Fruit fly (Drosophila melanogaster): ENCODE measurements around the gene CG46059.
A peak's percentile ranks its signal among the peaks of the same experiment; 100 is the strongest.

CG46059 gene

DNA sequence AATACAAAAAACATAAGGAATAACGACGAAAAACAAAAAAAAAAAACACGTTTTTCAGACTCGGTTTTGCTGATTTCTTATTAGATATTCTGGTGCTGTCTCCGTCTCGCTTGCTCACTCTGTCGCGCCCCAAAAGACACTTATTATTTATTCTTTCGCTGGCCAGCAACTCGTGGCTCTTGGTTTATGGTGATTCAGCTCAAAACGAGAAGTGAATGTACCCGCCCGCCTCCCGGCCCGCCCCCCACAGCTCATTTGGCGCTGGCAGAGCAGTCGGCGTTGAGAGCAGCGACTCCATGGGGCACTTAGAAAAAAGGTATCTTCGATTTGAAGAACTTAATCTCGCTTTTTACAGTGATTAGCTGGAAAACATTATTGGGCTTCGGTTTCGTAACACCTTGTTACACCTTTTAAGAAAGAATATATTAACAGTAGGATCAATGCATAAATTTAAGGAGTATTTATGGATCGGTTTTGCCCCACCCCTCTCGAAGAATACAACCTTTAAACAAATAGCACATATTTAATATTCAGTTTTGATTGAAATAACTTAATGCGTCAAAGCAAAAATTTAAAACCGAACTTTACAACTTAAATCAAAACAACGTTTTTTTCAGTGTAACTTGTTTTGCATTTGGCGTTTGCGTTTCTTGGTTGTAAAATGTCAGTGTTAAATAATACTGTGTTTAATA is 42.0 kb downstream of the CG46059 start:
- TF ChIP-seq CTCF (optimal IDR thresholded peaks at IDR 0.05) = no peak
- no peak for TF ChIP-seq CG8478 (optimal IDR thresholded peaks at IDR 0.05)

DNA sequence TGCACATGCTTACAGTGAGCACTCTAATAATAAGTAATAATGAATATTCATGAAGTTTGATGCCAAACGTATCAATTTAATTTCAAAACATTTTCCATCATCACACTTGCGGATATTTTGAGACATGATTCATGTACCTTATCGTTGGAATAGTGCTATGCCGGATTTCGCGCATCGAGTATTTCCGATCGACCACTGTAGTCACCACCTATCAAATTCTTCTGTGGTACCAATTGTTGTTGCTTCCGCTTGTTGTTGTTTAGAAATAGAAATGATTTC is 42.7 kb downstream of the CG46059 start:
- TF ChIP-seq CTCF (optimal IDR thresholded peaks at IDR 0.05) (no peak), CG8478 (optimal IDR thresholded peaks at IDR 0.05) (no peak)

DNA sequence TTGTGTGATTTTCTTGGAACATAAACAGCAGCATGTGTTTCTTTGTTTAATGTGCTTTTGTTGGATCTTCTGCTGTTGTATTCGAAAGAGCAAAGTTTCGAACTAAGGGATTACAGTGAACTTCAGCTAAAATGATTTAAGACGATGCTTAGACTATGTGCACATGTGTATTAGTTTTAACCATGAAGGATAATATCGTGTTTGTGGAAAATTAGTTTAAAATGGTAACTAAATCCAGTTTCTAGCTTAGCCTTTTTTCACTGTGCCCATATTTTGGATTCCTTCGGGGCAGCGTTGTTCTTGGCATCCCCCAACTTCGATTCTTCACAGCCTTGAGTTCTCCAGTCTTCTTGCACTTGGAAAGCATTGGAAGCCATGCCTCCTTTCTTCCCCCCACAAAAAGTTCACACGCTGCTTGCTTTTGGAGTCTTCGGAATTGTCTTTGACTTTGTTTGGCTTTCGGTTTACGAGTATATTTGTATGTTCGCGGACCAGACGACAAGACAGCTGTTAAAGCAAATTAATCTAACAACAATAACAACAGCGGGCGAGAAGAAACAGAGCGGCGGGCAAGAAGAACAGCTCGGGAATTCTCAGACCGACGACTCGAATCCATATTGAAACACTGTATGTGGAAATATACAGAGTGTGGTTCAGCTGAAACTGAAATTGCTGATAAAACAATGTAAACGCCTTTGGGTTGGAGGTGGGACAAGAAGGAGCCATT is 43.2 kb downstream of the CG46059 start:
- TF ChIP-seq CTCF (optimal IDR thresholded peaks at IDR 0.05) (no peak), CG8478 (optimal IDR thresholded peaks at IDR 0.05) (no peak)

DNA sequence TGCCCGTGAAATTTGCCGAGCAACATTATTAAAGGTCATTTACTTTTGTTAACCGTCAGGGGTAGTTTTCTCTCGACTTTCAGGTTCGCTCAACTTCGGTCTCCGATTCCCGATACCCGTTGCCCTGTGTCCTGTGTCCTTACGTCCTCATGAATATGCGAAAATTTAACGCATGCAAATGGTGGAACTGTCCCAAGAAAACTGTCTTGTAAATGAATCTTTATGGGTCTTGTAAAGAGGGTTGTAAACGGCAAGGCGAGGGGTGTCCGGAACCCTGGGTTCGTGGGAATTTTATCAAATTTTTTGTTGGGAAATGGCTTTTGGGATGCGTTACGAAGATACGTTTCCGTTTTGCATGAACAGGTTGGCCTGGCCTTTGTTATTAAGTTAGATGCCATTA is 43.8 kb downstream of the CG46059 start:
- TF ChIP-seq CG8478 (optimal IDR thresholded peaks at IDR 0.05) = no peak
- no peak for TF ChIP-seq CTCF (optimal IDR thresholded peaks at IDR 0.05)

DNA sequence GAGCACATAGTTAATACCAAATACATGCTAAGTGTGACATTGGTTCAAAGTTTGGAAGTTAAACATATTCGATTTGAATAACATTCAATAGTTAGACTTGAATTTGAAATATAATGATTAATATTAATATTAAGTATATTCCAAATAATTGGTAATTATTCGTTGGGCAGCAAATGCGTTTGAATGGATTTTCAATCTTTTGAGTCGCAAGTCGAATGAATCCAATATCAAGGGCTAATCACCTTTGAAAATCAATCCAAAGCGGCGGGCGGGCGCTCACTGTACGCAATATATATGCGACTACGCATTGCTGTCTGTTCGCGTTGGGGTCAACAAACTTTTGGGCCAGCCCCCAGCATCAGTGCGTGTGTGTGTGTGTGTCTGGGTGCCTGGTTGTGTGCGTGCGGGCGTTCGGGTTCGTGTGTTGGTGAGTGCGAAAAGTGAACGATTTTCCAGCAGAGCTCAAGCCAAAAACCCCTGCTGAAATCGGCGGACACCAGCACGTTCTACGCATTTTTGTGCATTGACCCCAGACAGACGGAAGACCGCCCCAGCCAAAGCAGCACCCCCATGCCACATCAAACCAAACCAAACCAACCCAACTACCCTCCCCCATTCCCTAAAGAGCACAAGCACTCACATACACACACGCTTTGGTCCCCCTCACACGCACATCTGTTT is 45.1 kb downstream of the CG46059 start:
- TF ChIP-seq CTCF (optimal IDR thresholded peaks at IDR 0.05) = no peak

DNA sequence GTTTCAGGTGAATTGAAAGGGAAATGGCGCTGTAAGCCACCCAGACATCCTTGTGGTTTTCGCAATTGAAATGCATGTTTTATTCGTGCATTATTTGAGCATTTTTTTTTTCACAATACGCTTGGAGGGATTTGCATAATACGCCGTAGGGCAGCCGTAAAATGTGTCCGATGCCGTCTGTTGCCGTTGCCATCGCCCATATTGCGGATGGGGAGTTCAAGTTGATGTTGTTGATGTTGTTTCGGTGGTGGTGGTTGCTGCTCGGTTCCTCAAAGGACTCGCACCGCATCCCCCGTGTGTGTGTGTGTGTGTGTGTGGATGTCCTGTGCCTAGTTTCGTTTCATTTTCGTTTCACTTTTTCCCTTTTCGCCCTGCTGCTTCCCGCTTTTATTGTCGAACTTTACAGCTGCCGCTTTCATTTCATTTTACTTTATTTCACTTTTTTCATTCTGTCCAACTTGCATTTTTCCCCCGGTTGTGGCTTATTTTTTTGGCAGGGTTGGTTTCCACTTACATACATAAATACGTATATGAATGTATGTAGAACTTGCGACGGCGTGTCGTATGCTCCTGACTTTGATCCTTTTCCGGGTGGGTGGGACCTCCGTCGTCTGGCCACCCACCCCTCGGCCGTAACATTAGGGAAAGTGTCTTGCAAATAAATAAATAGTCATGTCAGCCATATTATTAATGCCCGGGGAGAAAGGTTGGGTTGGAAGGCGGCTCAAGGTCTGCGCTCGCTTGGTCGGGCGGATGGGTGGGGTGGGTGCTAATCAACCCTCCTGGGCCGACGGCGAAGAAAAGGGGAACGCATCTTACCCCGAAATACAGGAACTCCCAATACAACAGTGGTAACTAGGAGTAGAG is 45.9 kb downstream of the CG46059 start:
- TF ChIP-seq CG8478 (optimal IDR thresholded peaks at IDR 0.05) (no peak), CTCF (optimal IDR thresholded peaks at IDR 0.05) (no peak)

DNA sequence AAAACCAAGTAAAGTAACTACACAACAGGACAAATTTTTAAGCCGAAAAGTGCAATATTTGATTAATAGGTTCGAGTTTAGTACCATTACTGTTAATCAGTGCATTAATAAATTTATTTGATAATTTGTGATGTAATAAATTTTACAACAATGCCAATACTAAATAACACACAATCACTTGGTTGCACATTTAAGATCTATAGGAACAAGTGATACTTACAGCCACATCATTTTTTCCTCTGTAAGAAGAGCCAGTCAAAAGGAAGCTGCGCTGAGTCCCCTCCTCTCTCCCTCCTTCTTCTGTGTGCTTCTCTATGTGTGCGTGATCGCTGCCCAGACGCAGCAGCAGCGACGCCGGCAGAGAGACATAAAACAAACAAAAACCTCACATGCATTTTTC is 46.9 kb downstream of the CG46059 start:
- no peak for TF ChIP-seq CTCF (optimal IDR thresholded peaks at IDR 0.05)
- no peak for TF ChIP-seq CG8478 (optimal IDR thresholded peaks at IDR 0.05)

DNA sequence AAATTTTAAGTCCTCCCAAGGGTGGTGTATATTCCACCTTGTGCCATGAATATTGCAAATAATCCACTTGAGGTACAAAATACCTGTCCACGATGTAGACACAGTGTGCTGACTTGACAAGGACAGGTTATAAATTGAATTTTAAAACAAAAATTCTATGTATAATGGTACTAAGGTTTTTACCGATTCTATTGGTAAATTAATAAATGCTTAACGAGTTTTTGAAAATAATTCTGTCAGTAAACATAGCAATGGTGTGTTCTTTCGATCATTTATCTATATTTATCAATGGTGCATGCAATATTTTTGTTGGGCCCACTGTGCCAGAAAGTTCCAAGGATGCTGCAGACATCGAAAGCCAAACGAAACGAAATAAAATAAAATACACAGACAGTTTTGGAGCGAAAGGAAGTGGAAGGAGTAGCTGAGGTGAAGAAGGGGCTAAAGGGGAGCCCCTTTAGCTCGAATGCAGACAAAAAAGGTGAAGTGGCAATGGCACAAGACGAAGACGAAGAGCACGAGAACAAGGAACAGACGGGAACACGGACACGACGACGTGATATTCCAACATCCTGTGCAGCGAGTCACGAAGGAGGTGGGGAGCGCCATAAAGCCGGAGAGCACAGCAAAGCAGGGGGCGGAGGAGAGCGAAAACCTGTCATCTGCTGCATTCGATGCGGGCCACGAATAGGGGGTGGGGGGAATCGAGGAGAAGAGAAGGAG is 47.5 kb downstream of the CG46059 start:
- no peak for TF ChIP-seq CG8478 (optimal IDR thresholded peaks at IDR 0.05)
- no peak for TF ChIP-seq CTCF (optimal IDR thresholded peaks at IDR 0.05)

DNA sequence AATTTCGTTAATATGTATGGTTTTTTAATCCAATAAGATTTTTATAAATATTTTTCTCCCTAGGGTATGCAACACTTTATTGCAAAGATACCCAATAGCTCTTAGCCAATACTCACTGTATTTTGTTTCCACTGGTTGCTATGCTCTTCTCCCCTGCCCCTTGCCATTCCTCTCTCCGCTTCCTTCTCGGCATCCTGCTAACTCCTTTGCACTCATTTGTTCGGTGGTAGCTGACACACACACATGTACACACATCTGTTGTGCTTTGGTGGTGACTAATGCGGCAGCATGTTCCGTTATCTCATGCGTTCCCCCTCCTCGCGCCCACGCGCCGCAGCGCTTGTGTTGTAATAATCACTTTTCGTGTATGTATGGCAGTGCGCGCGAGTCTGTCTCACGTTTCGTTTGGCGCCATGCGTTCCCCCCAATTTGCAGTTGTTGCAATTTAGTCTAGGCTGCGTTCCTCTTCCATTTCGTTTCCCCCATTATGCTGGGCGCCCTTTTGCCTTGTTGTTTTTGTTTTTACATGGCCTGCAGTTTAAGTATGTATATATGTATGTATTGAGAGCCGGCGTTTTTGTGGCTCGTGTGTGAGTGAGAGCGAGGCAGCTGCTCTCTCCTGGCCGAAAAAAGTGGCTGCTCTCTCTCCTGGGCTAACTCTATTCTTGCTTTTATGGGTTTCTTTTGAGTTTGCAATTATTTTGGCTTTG is 48.6 kb downstream of the CG46059 start, which contains the start of gene Polr1D:
Polr1D (minus strand) TSS at position 420 of the 710 bp plus-strand sequence.
- TF ChIP-seq CTCF (optimal IDR thresholded peaks at IDR 0.05) = no peak
- TF ChIP-seq CG8478 (optimal IDR thresholded peaks at IDR 0.05) = no peak

DNA sequence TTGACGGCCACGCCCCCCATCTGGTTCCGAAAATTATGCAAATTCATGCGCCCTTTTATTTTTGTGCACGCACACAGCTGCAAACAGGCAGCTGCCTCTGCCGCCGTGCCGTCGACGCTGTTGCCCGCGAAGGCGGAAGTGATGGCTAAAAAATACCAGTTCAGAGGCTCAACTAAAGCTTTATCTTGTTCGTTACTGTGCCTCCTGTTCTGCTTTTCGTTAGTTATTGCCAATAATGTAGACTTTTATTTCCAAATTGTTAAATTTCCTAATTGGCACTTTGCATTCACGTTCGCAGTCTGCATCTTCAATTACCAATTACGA is 49.3 kb downstream of the CG46059 start:
- TF ChIP-seq CTCF (optimal IDR thresholded peaks at IDR 0.05) (no peak), CG8478 (optimal IDR thresholded peaks at IDR 0.05) (no peak)

DNA sequence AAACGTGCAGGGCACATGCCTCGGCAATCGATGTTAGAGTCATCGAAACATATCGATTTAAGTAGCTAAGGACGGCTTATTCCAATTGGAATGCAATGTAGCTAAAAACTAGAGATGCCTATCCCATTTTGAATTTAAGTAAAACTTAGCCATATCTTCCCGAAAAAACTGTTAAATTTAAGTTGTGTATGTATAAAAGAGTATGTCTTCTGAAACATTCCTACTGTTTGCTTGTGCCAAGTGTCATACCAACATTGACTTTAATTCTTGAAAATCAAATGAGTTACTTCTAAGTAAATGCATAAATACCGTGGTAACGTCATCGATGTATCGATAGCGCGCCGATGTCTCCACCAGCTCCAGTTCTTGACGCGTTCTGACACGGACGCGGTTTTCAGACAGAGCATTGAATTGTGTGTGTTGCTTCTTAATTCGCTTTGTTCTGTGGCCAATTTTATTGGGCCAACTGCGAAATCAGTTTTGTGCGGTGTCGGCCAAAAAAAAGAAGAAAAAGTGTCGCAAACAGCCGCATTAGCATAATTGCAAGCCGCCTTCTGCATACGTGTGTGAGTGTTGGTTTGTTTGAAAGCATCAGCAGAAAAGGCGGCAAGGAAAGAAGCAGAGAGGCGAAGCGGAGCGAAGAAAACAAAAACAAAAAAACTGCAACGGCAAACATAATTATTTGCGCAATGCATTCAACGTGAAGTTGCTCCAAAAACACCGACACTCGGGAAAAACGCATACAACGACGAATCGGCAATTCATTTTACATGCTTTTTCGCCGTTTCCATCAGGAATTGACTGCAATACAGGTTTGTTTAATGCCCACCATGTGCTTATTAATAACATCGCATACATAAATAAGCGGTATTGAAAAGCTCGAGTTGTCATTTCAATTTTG is 49.9 kb downstream of the CG46059 start, which contains the start of gene brat:
brat (plus strand) TSS at position 352 of the 901 bp plus-strand sequence.
- peak in 1 of 2 experiments; percentile 12 for TF ChIP-seq CTCF (optimal IDR thresholded peaks at IDR 0.05)
- no peak for TF ChIP-seq CG8478 (optimal IDR thresholded peaks at IDR 0.05)

Measured in S2 (cell line).